Worm (Caenorhabditis elegans) whole organism, late embryonic: Measurements from ENCODE around the gene K10C2.12.

ENCODE experiments used
- Y22D7AL.16 ChIP-seq: sonication (generic microtip); optimal IDR thresholded peaks from 2 replicates; lab custom pipeline; 2016; ENCODE audit warnings: missing genetic modification characterization, missing compliant biosample characterization
- ceh-2 ChIP-seq: sonication (generic microtip); optimal IDR thresholded peaks from 2 replicates; lab custom pipeline; 2016; ENCODE audit warnings: missing genotype, missing genetic modification characterization, missing compliant biosample characterization
- ceh-6 ChIP-seq: fragments of 200-800 bp; sonication (Bioruptor generic); optimal IDR thresholded peaks from 2 replicates; lab custom pipeline; 2018; ENCODE audit warnings: mild to moderate bottlenecking, missing genetic modification characterization, missing compliant biosample characterization
- ets-4 ChIP-seq: sonication (generic microtip); optimal IDR thresholded peaks from 2 replicates; lab custom pipeline; 2016; ENCODE audit warnings: missing genetic modification characterization, missing compliant biosample characterization
- nhr-11 ChIP-seq: fragments of 150-350 bp; optimal IDR thresholded peaks from 2 replicates; lab custom pipeline; 2014; ENCODE audit warnings: missing biosample characterization, missing genetic modification characterization
- npax-4 ChIP-seq: sonication (generic microtip); optimal IDR thresholded peaks from 2 replicates; lab custom pipeline; 2016; ENCODE audit warnings: missing genetic modification characterization, missing compliant biosample characterization
- pha-4 ChIP-seq: fragments of 150-350 bp; optimal IDR thresholded peaks from 2 replicates; lab custom pipeline; 2018; ENCODE audit warnings: missing biosample characterization, missing genetic modification reagents, missing genetic modification characterization
- pqm-1 ChIP-seq: sonication (generic microtip); optimal IDR thresholded peaks from 2 replicates; lab custom pipeline; 2016; ENCODE audit warnings: missing genetic modification characterization, missing compliant biosample characterization

ce11 chrX:6385185-6385584, 35.4 kb downstream of the K10C2.12 start, which contains the start of gene igdb-3:
- TF ChIP-seq nhr-11 (tag; lab: Kevin White, UChicago) (no peak), pha-4 (no peak), ceh-2 (tag; lab: Kevin White, UChicago) (no peak), pqm-1 (tag; lab: Kevin White, UChicago) (no peak), npax-4 (tag; lab: Kevin White, UChicago) (no peak), ceh-6 (GFP tag; lab: Kevin White, UChicago) (no peak), Y22D7AL.16 (tag; lab: Kevin White, UChicago) (no peak), ets-4 (tag; lab: Kevin White, UChicago) (no peak)
